Worm (Caenorhabditis elegans) whole organism, midembryonic: ENCODE results near the gene lgc-19.

Experiments used
- T22C8.4 ChIP-seq: fragments of 200-800 bp; sonication (Bioruptor generic); IDR thresholded peaks from 2 replicates; pipeline ENCODE4 v1.3.6; 2022; ENCODE audit warnings: missing genetic modification characterization, missing compliant biosample characterization
- cog-1 ChIP-seq: sonication (generic microtip); optimal IDR thresholded peaks from 2 replicates; lab custom pipeline; 2016; ENCODE audit warnings: missing genetic modification characterization, missing compliant biosample characterization
- flt-1 ChIP-seq: fragments of 200-800 bp; sonication (Bioruptor generic); IDR thresholded peaks from 2 replicates; pipeline ENCODE4 v1.3.6; 2022; ENCODE audit warnings: missing genetic modification characterization, missing compliant biosample characterization
- klf-2 ChIP-seq: fragments of 200-800 bp; sonication (Bioruptor generic); conservative IDR thresholded peaks from 2 replicates; pipeline ENCODE4 v1.3.6; 2022; ENCODE audit warnings: missing genetic modification reagents, missing genetic modification characterization, missing compliant biosample characterization
- med-1 ChIP-seq: sonication (generic microtip); optimal IDR thresholded peaks from 2 replicates; lab custom pipeline; 2017; ENCODE audit warnings: missing genetic modification characterization, mild to moderate bottlenecking, missing compliant biosample characterization, antibody characterized with exemption, missing genetic modification reagents; ENCODE audit not compliant: insufficient read depth
- ref-1 ChIP-seq: fragments of 200-800 bp; sonication (Bioruptor generic); conservative IDR thresholded peaks from 2 replicates; pipeline ENCODE4 v1.3.6; 2022; ENCODE audit warnings: missing genetic modification reagents, missing genetic modification characterization, missing compliant biosample characterization
- tab-1 ChIP-seq: fragments of 200-800 bp; sonication (Bioruptor generic); IDR thresholded peaks from 2 replicates; pipeline ENCODE4 v1.3.6; 2022; ENCODE audit warnings: missing genetic modification characterization, missing compliant biosample characterization
- ztf-23 ChIP-seq: fragments of 200-800 bp; sonication (Bioruptor generic); IDR thresholded peaks from 2 replicates; pipeline ENCODE4 v1.3.6; 2022; ENCODE audit warnings: missing genetic modification reagents, missing genetic modification characterization, missing compliant biosample characterization
- ztf-29 ChIP-seq: fragments of 200-800 bp; sonication (Bioruptor generic); IDR thresholded peaks from 2 replicates; pipeline ENCODE4 v1.3.6; 2022; ENCODE audit warnings: missing genetic modification reagents, missing genetic modification characterization, missing compliant biosample characterization

The lgc-19 gene

ce11 chrIV:15961069-15961468, 1.4 kb downstream of the lgc-19 start:
- TF ChIP-seq ref-1 (GFP tag; lab: Robert Waterston, UW) (no peak), cog-1 (no peak), T22C8.4 (GFP tag; lab: Robert Waterston, UW) (no peak), med-1 (GFP tag; lab: Kevin White, UChicago) (no peak)

ce11 chrIV:15955349-15955748, 7.2 kb downstream of the lgc-19 start:
- TF ChIP-seq T22C8.4 (GFP tag; lab: Robert Waterston, UW) (no peak), med-1 (GFP tag; lab: Kevin White, UChicago) (no peak), ztf-29 (GFP tag; lab: Robert Waterston, UW) (no peak), ref-1 (GFP tag; lab: Robert Waterston, UW) (no peak), flt-1 (no peak), tab-1 (GFP tag; lab: Robert Waterston, UW) (no peak), cog-1 (no peak), klf-2 (no peak), ztf-23 (GFP tag; lab: Robert Waterston, UW) (no peak)

DNA sequence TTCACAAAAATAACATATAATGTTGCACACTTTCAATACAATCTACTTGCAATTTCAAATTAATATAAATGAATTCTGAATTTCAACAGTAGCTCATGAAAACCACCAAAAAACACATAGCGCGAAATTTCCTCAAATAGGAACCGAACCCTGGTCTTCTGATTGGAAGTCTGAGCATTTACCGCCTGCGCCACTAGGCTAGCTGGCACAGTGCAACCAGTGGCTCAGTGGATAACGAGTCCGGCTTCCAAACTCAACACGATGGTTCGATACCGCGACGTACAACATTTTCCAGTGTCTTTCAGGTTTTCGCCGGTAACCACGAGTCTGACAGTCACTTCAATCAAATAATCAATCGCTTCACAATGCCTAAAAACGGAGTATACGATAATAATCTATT, 8.8 kb downstream of the lgc-19 start:
- TF ChIP-seq ztf-29 (GFP tag; lab: Robert Waterston, UW), result no peak
- no peak for TF ChIP-seq klf-2
- no peak for TF ChIP-seq T22C8.4 (GFP tag; lab: Robert Waterston, UW)
- no peak for TF ChIP-seq ref-1 (GFP tag; lab: Robert Waterston, UW)
- no peak for TF ChIP-seq cog-1
- TF ChIP-seq tab-1 (GFP tag; lab: Robert Waterston, UW), result no peak
- TF ChIP-seq ztf-23 (GFP tag; lab: Robert Waterston, UW), result no peak
- TF ChIP-seq med-1 (GFP tag; lab: Kevin White, UChicago), result no peak
- no peak for TF ChIP-seq flt-1

ce11 chrIV:15951640-15952039, 10.9 kb downstream of the lgc-19 start, which contains the start of gene Y105C5B.15:
Gene Y105C5B.15, plus strand, starts transcription at chrIV:15951936.
- TF ChIP-seq ztf-23 (GFP tag; lab: Robert Waterston, UW), result no peak
- no peak for TF ChIP-seq med-1 (GFP tag; lab: Kevin White, UChicago)
- no peak for TF ChIP-seq tab-1 (GFP tag; lab: Robert Waterston, UW)
- no peak for TF ChIP-seq klf-2
- TF ChIP-seq ref-1 (GFP tag; lab: Robert Waterston, UW), result no peak
- TF ChIP-seq cog-1, result no peak
- no peak for TF ChIP-seq flt-1
- TF ChIP-seq T22C8.4 (GFP tag; lab: Robert Waterston, UW), result no peak
- TF ChIP-seq ztf-29 (GFP tag; lab: Robert Waterston, UW), result no peak

DNA sequence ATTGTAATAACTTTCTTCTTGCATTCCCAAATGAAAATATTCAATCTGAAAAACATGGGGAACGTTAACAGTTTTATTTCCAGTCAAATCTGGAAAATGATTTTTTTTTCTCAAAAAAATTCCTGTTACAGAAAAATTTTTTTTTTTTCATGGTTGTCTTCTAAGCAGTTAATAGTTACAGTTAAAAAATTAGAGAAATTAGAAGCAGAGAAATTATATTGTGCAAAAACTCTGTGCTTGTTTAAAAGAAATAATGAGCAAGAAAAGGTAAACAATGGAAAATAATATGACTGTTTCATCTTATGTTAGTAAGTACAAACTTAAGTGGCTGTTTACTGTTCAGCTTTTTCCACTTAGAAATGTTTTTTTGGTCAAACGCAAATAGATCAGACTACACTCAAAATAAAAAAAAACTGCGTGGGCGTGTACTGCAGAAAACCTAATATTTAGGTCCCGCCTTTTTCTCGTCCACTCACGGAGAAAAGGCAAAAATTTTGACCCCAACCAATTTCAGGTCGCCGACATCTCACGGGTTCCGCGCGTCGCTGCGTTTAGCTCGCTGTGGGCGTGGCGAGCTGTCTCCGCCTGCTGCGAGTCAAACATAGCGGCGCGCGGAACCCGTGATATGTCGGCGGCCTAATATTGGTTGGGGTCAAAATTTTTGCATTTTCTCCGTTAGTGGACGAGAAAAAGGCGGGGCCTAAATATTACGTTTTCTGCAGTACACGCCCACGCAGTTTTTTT, 11.5 kb downstream of the lgc-19 start, which contains the start of gene ifas-3:
Gene ifas-3 (minus strand): TSS at position 51 of the 744 bp plus-strand sequence.
- TF ChIP-seq klf-2 (no peak), T22C8.4 (GFP tag; lab: Robert Waterston, UW) (no peak), tab-1 (GFP tag; lab: Robert Waterston, UW) (no peak), cog-1 (no peak), med-1 (GFP tag; lab: Kevin White, UChicago) (no peak), ztf-23 (GFP tag; lab: Robert Waterston, UW) (no peak), flt-1 (no peak), ref-1 (GFP tag; lab: Robert Waterston, UW) (no peak), ztf-29 (GFP tag; lab: Robert Waterston, UW) (no peak)

DNA sequence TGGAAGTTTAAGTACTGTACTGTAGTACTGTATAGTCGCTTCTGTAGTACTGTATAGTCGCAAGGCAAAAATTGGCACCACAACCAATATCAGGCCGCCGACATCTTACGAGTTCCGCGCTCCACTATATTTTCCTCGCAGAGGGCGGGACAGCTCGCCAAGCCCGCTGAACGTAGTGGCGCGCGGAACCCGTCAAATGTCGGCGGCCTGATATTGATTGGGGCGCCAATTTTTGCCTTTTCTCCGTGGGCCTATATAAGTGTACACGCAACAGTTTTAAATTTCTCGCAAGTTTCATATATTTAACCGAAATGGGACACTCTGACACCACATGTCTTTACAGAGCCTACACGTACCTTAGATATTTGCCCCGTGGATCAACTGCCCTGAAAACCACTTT, 12.5 kb downstream of the lgc-19 start:
- no peak for TF ChIP-seq cog-1

ce11 chrIV:15946507-15946906, 16.0 kb downstream of the lgc-19 start, which contains the start of gene skr-10:
Gene skr-10, plus strand, starts transcription at chrIV:15946807.
- no peak for TF ChIP-seq cog-1
- TF ChIP-seq ztf-23 (GFP tag; lab: Robert Waterston, UW), result no peak
- no peak for TF ChIP-seq ref-1 (GFP tag; lab: Robert Waterston, UW)
- TF ChIP-seq tab-1 (GFP tag; lab: Robert Waterston, UW), result no peak
- TF ChIP-seq klf-2, result no peak
- TF ChIP-seq T22C8.4 (GFP tag; lab: Robert Waterston, UW), result no peak
- TF ChIP-seq ztf-29 (GFP tag; lab: Robert Waterston, UW), result no peak
- TF ChIP-seq med-1 (GFP tag; lab: Kevin White, UChicago), result no peak
- no peak for TF ChIP-seq flt-1

DNA sequence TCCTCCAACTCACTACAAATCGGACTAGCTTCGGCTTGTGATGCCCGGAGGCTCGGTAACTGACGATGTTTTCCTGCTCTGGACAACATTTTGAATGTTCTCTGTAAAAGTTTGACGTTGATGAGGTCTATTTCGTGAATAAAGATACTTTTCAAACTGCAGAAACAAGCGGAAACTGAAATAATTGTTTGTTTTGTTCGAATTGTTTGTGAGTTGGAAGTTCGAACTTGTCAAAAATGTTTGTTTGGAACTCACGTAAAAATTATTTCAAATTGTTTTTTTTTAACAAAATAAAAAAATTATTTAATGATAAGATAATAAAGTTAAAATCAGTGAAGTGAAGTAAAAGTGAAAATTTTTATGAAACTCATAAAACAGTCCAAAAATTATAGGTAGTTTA, 21.1 kb downstream of the lgc-19 start, which contains the start of gene Y105C5B.11:
Gene Y105C5B.11 (minus strand): TSS at position 101 of the 400 bp plus-strand sequence.
- TF ChIP-seq klf-2 (no peak), flt-1 (no peak), tab-1 (GFP tag; lab: Robert Waterston, UW) (no peak), ztf-29 (GFP tag; lab: Robert Waterston, UW) (no peak), ref-1 (GFP tag; lab: Robert Waterston, UW) (no peak), ztf-23 (GFP tag; lab: Robert Waterston, UW) (no peak), T22C8.4 (GFP tag; lab: Robert Waterston, UW) (no peak)

ce11 chrIV:15940811-15941210, 21.7 kb downstream of the lgc-19 start:
- TF ChIP-seq flt-1 (no peak), med-1 (GFP tag; lab: Kevin White, UChicago) (no peak), ztf-23 (GFP tag; lab: Robert Waterston, UW) (no peak), ztf-29 (GFP tag; lab: Robert Waterston, UW) (no peak), klf-2 (no peak), T22C8.4 (GFP tag; lab: Robert Waterston, UW) (no peak), cog-1 (no peak), tab-1 (GFP tag; lab: Robert Waterston, UW) (no peak), ref-1 (GFP tag; lab: Robert Waterston, UW) (no peak)

ce11 chrIV:15938471-15938870, 24.0 kb downstream of the lgc-19 start:
- no peak for TF ChIP-seq ref-1 (GFP tag; lab: Robert Waterston, UW)
- TF ChIP-seq ztf-23 (GFP tag; lab: Robert Waterston, UW), result no peak
- TF ChIP-seq T22C8.4 (GFP tag; lab: Robert Waterston, UW), result no peak
- TF ChIP-seq flt-1, result no peak
- TF ChIP-seq ztf-29 (GFP tag; lab: Robert Waterston, UW), result no peak
- no peak for TF ChIP-seq cog-1
- TF ChIP-seq klf-2, result no peak
- no peak for TF ChIP-seq tab-1 (GFP tag; lab: Robert Waterston, UW)
- TF ChIP-seq med-1 (GFP tag; lab: Kevin White, UChicago), result no peak
